Worm (Caenorhabditis elegans) whole organism, L4/young adult: ENCODE results near the gene nra-3.

Experiments
- W03F9.2 ChIP-seq: fragments of 150-350 bp; optimal IDR thresholded peaks from 2 replicates; lab custom pipeline; 2014; ENCODE audit warnings: missing biosample characterization, missing genetic modification characterization
- dao-5 ChIP-seq: sonication (generic microtip); optimal IDR thresholded peaks from 2 replicates; lab custom pipeline; 2016; ENCODE audit warnings: missing genotype, missing genetic modification characterization, moderate library complexity, missing compliant biosample characterization
- him-1 ChIP-seq: sonication (generic microtip); optimal IDR thresholded peaks from 2 replicates; lab custom pipeline; 2016; ENCODE audit warnings: missing genotype, missing genetic modification reagents, missing genetic modification characterization, missing compliant biosample characterization

DNA sequence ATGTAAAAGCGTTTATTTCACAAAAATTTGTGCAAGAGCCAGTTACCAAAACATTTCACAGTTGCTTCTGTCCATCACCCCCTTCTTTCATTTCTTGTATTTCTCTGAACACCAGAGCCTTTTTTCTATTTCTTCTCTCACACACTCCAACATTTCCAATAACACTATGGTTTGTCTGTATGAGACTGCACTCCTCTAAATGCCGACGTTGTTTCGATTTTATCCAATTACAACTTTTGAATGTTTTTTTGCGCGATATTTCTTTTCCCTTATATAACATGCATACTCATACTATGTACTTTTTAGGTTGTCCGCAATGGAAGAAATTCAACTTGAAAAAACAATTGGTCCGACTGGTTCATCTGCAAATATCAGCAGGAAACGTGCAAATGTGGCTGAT, 25.4 kb downstream of the nra-3 start, which contains the start of gene F21G4.5:
- TF ChIP-seq him-1 (tag; lab: Kevin White, UChicago) (no peak), W03F9.2 (tag; lab: Kevin White, UChicago) (no peak), dao-5 (tag; lab: Kevin White, UChicago) (no peak)
